Fruit fly (Drosophila melanogaster) whole organism, wandering third instar larva: ENCODE results near the gene Coa8.

Experiments used
- Abd-B ChIP-seq: fragments of >200 bp; optimal IDR thresholded peaks from 2 replicates; lab custom pipeline; 2017; ENCODE audit warnings: missing biosample characterization, missing genetic modification characterization
- h ChIP-seq: fragments of 200-800 bp; sonication (Bioruptor generic); optimal IDR thresholded peaks from 3 replicates; lab custom pipeline; 2016; ENCODE audit warnings: missing biosample characterization, mild to moderate bottlenecking, missing genetic modification characterization
- usp ChIP-seq: fragments of >200 bp; optimal IDR thresholded peaks from 2 replicates; lab custom pipeline; 2017; ENCODE audit warnings: missing biosample characterization, missing genetic modification characterization

dm6 chrX:1832699-1833098, 47.4 kb upstream of the Coa8 start:
- TF ChIP-seq h (GFP tag; lab: Kevin White, UChicago) (no peak), Abd-B (no peak), usp (GFP tag; lab: Kevin White, UChicago) (no peak)
